Worm (Caenorhabditis elegans) whole organism, late embryonic: ENCODE data around the gene W08E12.5.

Experiments used
- C38D4.7 ChIP-seq: fragments of 200-800 bp; sonication (Bioruptor generic); optimal IDR thresholded peaks from 2 replicates; lab custom pipeline; 2018; ENCODE audit warnings: mild to moderate bottlenecking, missing genetic modification characterization, moderate library complexity, missing compliant biosample characterization
- T23F11.4 ChIP-seq: fragments of 200-800 bp; sonication (Bioruptor generic); optimal IDR thresholded peaks from 2 replicates; lab custom pipeline; 2018; ENCODE audit warnings: mild to moderate bottlenecking, missing genetic modification characterization, missing compliant biosample characterization
- ahr-1 ChIP-seq: sonication (generic microtip); optimal IDR thresholded peaks from 2 replicates; lab custom pipeline; 2016; ENCODE audit warnings: missing genetic modification characterization, missing compliant biosample characterization
- ama-1 ChIP-seq: fragments of 150-350 bp; optimal IDR thresholded peaks from 2 replicates; lab custom pipeline; 2014
- ceh-30 ChIP-seq: fragments of 150-350 bp; optimal IDR thresholded peaks from 2 replicates; lab custom pipeline; 2014; ENCODE audit warnings: missing biosample characterization, missing genetic modification characterization
- gmeb-2 ChIP-seq: sonication (generic microtip); optimal IDR thresholded peaks from 2 replicates; lab custom pipeline; 2016; ENCODE audit warnings: missing genetic modification characterization, inconsistent platforms, missing compliant biosample characterization
- hlh-30 ChIP-seq: sonication (generic microtip); optimal IDR thresholded peaks from 2 replicates; lab custom pipeline; 2017; ENCODE audit warnings: antibody characterized with exemption, missing genetic modification characterization, missing compliant biosample characterization; ENCODE audit not compliant: insufficient read depth
- pha-4 ChIP-seq: fragments of 150-350 bp; optimal IDR thresholded peaks from 2 replicates; lab custom pipeline; 2018; ENCODE audit warnings: missing biosample characterization, missing genetic modification reagents, missing genetic modification characterization
- sdc-2 ChIP-seq: sonication (generic microtip); optimal IDR thresholded peaks from 2 replicates; lab custom pipeline; 2016; ENCODE audit warnings: missing genotype, missing genetic modification characterization, missing compliant biosample characterization
- sox-4 ChIP-seq: sonication (generic microtip); optimal IDR thresholded peaks from 2 replicates; lab custom pipeline; 2017; ENCODE audit warnings: mild to moderate bottlenecking, missing genetic modification characterization, inconsistent platforms, missing compliant biosample characterization
- tbx-2 ChIP-seq: sonication (generic microtip); optimal IDR thresholded peaks from 2 replicates; lab custom pipeline; 2016; ENCODE audit warnings: missing genetic modification characterization, missing compliant biosample characterization
- unc-42 ChIP-seq: sonication (generic microtip); optimal IDR thresholded peaks from 2 replicates; lab custom pipeline; 2016; ENCODE audit warnings: missing genotype, missing genetic modification characterization, missing compliant biosample characterization
- zip-5 ChIP-seq: sonication (generic microtip); optimal IDR thresholded peaks from 2 replicates; lab custom pipeline; 2016; ENCODE audit warnings: missing genetic modification characterization, missing compliant biosample characterization

DNA sequence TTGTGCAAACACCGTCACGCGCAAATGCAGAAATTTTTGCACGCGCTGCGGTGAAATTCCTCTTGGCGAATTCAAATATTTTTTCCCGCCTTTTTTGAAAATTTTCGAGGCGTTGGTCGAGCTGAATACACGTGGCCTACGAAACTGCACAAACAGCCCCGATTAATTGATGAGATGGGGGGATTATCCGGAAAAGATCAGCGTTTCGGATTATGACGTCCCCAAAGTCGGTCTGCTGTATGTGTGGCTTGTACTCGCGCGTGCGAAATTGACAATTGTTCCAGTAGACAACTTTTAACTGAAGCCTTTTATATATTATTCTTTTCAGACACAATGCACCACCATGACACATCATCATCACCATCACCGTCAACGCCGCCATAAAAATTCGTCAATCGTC, 48.5 kb upstream of the W08E12.5 start:
- TF ChIP-seq ceh-30 (tag; lab: Kevin White, UChicago) (no peak), gmeb-2 (tag; lab: Kevin White, UChicago) (no peak), sox-4 (no peak), zip-5 (no peak), T23F11.4 (GFP tag; lab: Kevin White, UChicago) (no peak), ahr-1 (no peak), pha-4 (tag; lab: Kevin White, UChicago) (no peak), sdc-2 (tag; lab: Kevin White, UChicago) (no peak), unc-42 (no peak), C38D4.7 (GFP tag; lab: Kevin White, UChicago) (no peak), tbx-2 (tag; lab: Kevin White, UChicago) (no peak), ama-1 (lab: Kevin White, UChicago) (no peak), hlh-30 (no peak)
